Fruit fly (Drosophila melanogaster) whole organism, embryonic: ENCODE measurements around the gene cl.

ENCODE experiments used
- CG10209 ChIP-seq: fragments of 200-800 bp; sonication (Bioruptor generic); optimal IDR thresholded peaks from 3 replicates; lab custom pipeline; 2017; ENCODE audit warnings: missing biosample characterization, mild to moderate bottlenecking, missing genetic modification characterization, missing genetic modification reagents
- CG10431 ChIP-seq: fragments of 200-800 bp; sonication (Bioruptor generic); optimal IDR thresholded peaks from 3 replicates; lab custom pipeline; 2018; ENCODE audit warnings: missing biosample characterization, mild to moderate bottlenecking, missing genetic modification characterization
- CG10565 ChIP-seq: fragments of 200-800 bp; sonication (Bioruptor generic); optimal IDR thresholded peaks from 3 replicates; lab custom pipeline; 2016; ENCODE audit warnings: missing biosample characterization, mild to moderate bottlenecking, missing genetic modification characterization
- CG1233 ChIP-seq: fragments of 200-800 bp; sonication (Bioruptor generic); optimal IDR thresholded peaks from 4 replicates; lab custom pipeline; 2018; ENCODE audit warnings: missing biosample characterization, mild to moderate bottlenecking, missing genetic modification characterization
- CG12659 ChIP-seq: fragments of 200-800 bp; sonication (Bioruptor generic); optimal IDR thresholded peaks from 3 replicates; lab custom pipeline; 2017; ENCODE audit warnings: mild to moderate bottlenecking, missing biosample characterization, missing genetic modification reagents, missing genetic modification characterization
- CG14441 ChIP-seq: fragments of 200-800 bp; sonication (Bioruptor generic); IDR thresholded peaks from 2 replicates; pipeline ENCODE4 v1.3.6; 2022; ENCODE audit warnings: missing biosample characterization, missing genetic modification characterization
- CG15073 ChIP-seq: fragments of 200-800 bp; sonication (Bioruptor generic); optimal IDR thresholded peaks from 2 replicates; lab custom pipeline; 2016; ENCODE audit warnings: missing biosample characterization, missing genetic modification characterization
- CG1647 ChIP-seq: fragments of 200-800 bp; sonication (Bioruptor generic); optimal IDR thresholded peaks from 3 replicates; lab custom pipeline; 2016; ENCODE audit warnings: missing biosample characterization, missing genetic modification characterization
- CG18262 ChIP-seq: fragments of 200-800 bp; optimal IDR thresholded peaks from 3 replicates; lab custom pipeline; 2019; ENCODE audit warnings: missing biosample characterization, mild to moderate bottlenecking, missing genetic modification characterization, moderate library complexity
- CG2712 ChIP-seq: fragments of 200-800 bp; optimal IDR thresholded peaks from 3 replicates; lab custom pipeline; 2019; ENCODE audit warnings: missing biosample characterization, mild to moderate bottlenecking, missing genetic modification characterization, moderate library complexity
- CG34224 ChIP-seq: fragments of 200-800 bp; sonication (Bioruptor generic); IDR thresholded peaks from 3 replicates; pipeline ENCODE4 v1.3.6; 2022; ENCODE audit warnings: missing biosample characterization, missing genetic modification characterization; ENCODE audit not compliant: partially characterized antibody
- CG34376 ChIP-seq: fragments of 200-800 bp; sonication (Bioruptor generic); optimal IDR thresholded peaks from 2 replicates; lab custom pipeline; 2018; ENCODE audit warnings: missing biosample characterization, mild to moderate bottlenecking, missing genetic modification characterization
- CG4282 ChIP-seq: fragments of 200-800 bp; sonication (Bioruptor generic); optimal IDR thresholded peaks from 2 replicates; lab custom pipeline; 2016; ENCODE audit warnings: missing biosample characterization, missing genetic modification characterization
- CG4328 ChIP-seq: fragments of 200-800 bp; sonication (Bioruptor generic); optimal IDR thresholded peaks from 3 replicates; lab custom pipeline; 2017; ENCODE audit warnings: missing biosample characterization, missing genetic modification reagents, missing genetic modification characterization
- CG4360 ChIP-seq: fragments of 200-800 bp; sonication (Bioruptor generic); IDR thresholded peaks from 2 replicates; pipeline ENCODE4 v1.3.6; 2022; ENCODE audit warnings: missing biosample characterization, missing genetic modification characterization
- CG6654 ChIP-seq: fragments of 200-800 bp; sonication (Bioruptor generic); optimal IDR thresholded peaks from 2 replicates; lab custom pipeline; 2017; ENCODE audit warnings: missing biosample characterization, mild to moderate bottlenecking, missing genetic modification characterization
- CG7928 ChIP-seq: fragments of 200-800 bp; sonication (Bioruptor generic); optimal IDR thresholded peaks from 2 replicates; lab custom pipeline; 2017; ENCODE audit warnings: missing biosample characterization, mild to moderate bottlenecking, missing genetic modification characterization
- CG9797 ChIP-seq: fragments of 200-800 bp; sonication (Bioruptor generic); optimal IDR thresholded peaks from 3 replicates; lab custom pipeline; 2018; ENCODE audit warnings: missing biosample characterization, mild to moderate bottlenecking, missing genetic modification characterization
- CTCF ChIP-seq: fragments of 200-800 bp; sonication (Bioruptor generic); optimal IDR thresholded peaks from 2 replicates; lab custom pipeline; 2017; ENCODE audit warnings: missing biosample characterization, mild to moderate bottlenecking, missing genetic modification characterization, moderate library complexity
- GATAe ChIP-seq: fragments of 200-800 bp; sonication (Bioruptor generic); conservative IDR thresholded peaks from 2 replicates; pipeline ENCODE4 v1.3.6; 2022; ENCODE audit warnings: missing biosample characterization, missing genetic modification characterization
- Gug ChIP-seq: fragments of 200-800 bp; sonication (Bioruptor generic); IDR thresholded peaks from 4 replicates; pipeline ENCODE4 v1.3.6; 2022; ENCODE audit warnings: missing biosample characterization, missing genetic modification characterization
- Hr78 ChIP-seq, 2 experiments: fragments of 200-800 bp in 1 of 2; fragments of >200 bp in 1 of 2; sonication (Bioruptor generic) in 1 of 2; optimal IDR thresholded peaks; 2 replicates each; lab custom pipeline; 2017 to 2019; ENCODE audit warnings: missing biosample characterization in 2 of 2, missing genetic modification characterization in 2 of 2, mild to moderate bottlenecking in 1 of 2, moderate library complexity in 1 of 2
- MTF-1 ChIP-seq: fragments of 200-800 bp; sonication (Bioruptor generic); optimal IDR thresholded peaks from 2 replicates; lab custom pipeline; 2018; ENCODE audit warnings: missing biosample characterization, mild to moderate bottlenecking, missing genetic modification characterization, borderline replicate concordance
- Mrtf ChIP-seq: fragments of 200-800 bp; sonication (Bioruptor generic); IDR thresholded peaks from 3 replicates; pipeline ENCODE4 v1.3.6; 2022; ENCODE audit warnings: missing biosample characterization, missing genetic modification characterization
- NC2α ChIP-seq: fragments of 200-800 bp; sonication (Bioruptor generic); optimal IDR thresholded peaks from 2 replicates; lab custom pipeline; 2016; ENCODE audit warnings: missing biosample characterization, missing genetic modification characterization
- Neu2 ChIP-seq: fragments of 200-800 bp; sonication (Bioruptor generic); optimal IDR thresholded peaks from 3 replicates; lab custom pipeline; 2016; ENCODE audit warnings: missing biosample characterization, missing genetic modification characterization, borderline replicate concordance
- PHDP ChIP-seq: fragments of 200-800 bp; sonication (Bioruptor generic); optimal IDR thresholded peaks from 3 replicates; lab custom pipeline; 2018; ENCODE audit warnings: missing biosample characterization, mild to moderate bottlenecking, missing genetic modification characterization, moderate library complexity
- Ptx1 ChIP-seq: fragments of 200-800 bp; sonication (Bioruptor generic); IDR thresholded peaks from 2 replicates; pipeline ENCODE4 v1.3.6; 2022; ENCODE audit warnings: missing biosample characterization, missing genetic modification characterization
- ab ChIP-seq: fragments of 200-800 bp; sonication (Bioruptor generic); optimal IDR thresholded peaks from 2 replicates; lab custom pipeline; 2016; ENCODE audit warnings: missing biosample characterization, missing genetic modification characterization
- bcd ChIP-seq: fragments of 200-800 bp; sonication (Bioruptor generic); optimal IDR thresholded peaks from 2 replicates; lab custom pipeline; 2017; ENCODE audit warnings: missing biosample characterization, mild to moderate bottlenecking, missing genetic modification characterization
- cg ChIP-seq: fragments of 200-800 bp; sonication (Bioruptor generic); optimal IDR thresholded peaks from 3 replicates; lab custom pipeline; 2019; ENCODE audit warnings: missing biosample characterization, mild to moderate bottlenecking, missing genetic modification characterization, moderate library complexity
- chif ChIP-seq, 2 experiments: fragments of 200-800 bp; sonication (Bioruptor generic); optimal IDR thresholded peaks; 3 replicates each; lab custom pipeline; 2016; ENCODE audit warnings: missing biosample characterization in 2 of 2, missing genetic modification characterization in 2 of 2
- crp ChIP-seq, 2 experiments: fragments of 200-800 bp; sonication (Bioruptor generic); optimal IDR thresholded peaks; 2 replicates in 1 of 2; 3 replicates in 1 of 2; lab custom pipeline; 2017; ENCODE audit warnings: missing biosample characterization in 2 of 2, missing genetic modification characterization in 2 of 2, mild to moderate bottlenecking in 1 of 2, moderate library complexity in 1 of 2
- danr ChIP-seq: fragments of 200-800 bp; sonication (Bioruptor generic); IDR thresholded peaks from 2 replicates; pipeline ENCODE4 v1.3.6; 2022; ENCODE audit warnings: missing biosample characterization, missing genetic modification characterization
- dimm ChIP-seq: fragments of 200-800 bp; sonication (Bioruptor generic); IDR thresholded peaks from 2 replicates; pipeline ENCODE4 v1.3.6; 2022; ENCODE audit warnings: missing biosample characterization, missing genetic modification characterization
- dmrt11E ChIP-seq: fragments of 200-800 bp; sonication (Bioruptor generic); optimal IDR thresholded peaks from 3 replicates; lab custom pipeline; 2018; ENCODE audit warnings: missing biosample characterization, mild to moderate bottlenecking, missing genetic modification characterization, moderate library complexity
- en ChIP-seq: fragments of 200-800 bp; sonication (Bioruptor generic); optimal IDR thresholded peaks from 2 replicates; lab custom pipeline; 2016; ENCODE audit warnings: missing biosample characterization, missing genetic modification characterization
- fd3F ChIP-seq: fragments of 200-800 bp; sonication (Bioruptor generic); optimal IDR thresholded peaks from 2 replicates; lab custom pipeline; 2018; ENCODE audit warnings: missing biosample characterization, mild to moderate bottlenecking, missing genetic modification characterization, moderate library complexity
- grn ChIP-seq: fragments of 200-800 bp; sonication (Bioruptor generic); optimal IDR thresholded peaks from 3 replicates; lab custom pipeline; 2017; ENCODE audit warnings: missing biosample characterization, missing genetic modification characterization
- hkb ChIP-seq, 2 experiments: fragments of 200-800 bp in 1 of 2; fragments of >200 bp in 1 of 2; sonication (Bioruptor generic) in 1 of 2; IDR thresholded peaks in 1 of 2; optimal IDR thresholded peaks in 1 of 2; 2 replicates each; pipeline versions ENCODE4 v1.3.6 to Lab custom; 2017 to 2022; ENCODE audit warnings: missing biosample characterization in 1 of 2, missing genetic modification characterization in 1 of 2
- lov ChIP-seq, 2 experiments: fragments of 200-800 bp in 1 of 2; fragments of >200 bp in 1 of 2; sonication (Bioruptor generic) in 1 of 2; IDR thresholded peaks in 1 of 2; optimal IDR thresholded peaks in 1 of 2; 2 replicates in 1 of 2; 3 replicates in 1 of 2; pipeline versions ENCODE4 v1.3.6 to Lab custom; 2017 to 2022; ENCODE audit warnings: missing biosample characterization in 1 of 2, missing genetic modification characterization in 1 of 2
- ro ChIP-seq: fragments of 200-800 bp; sonication (Bioruptor generic); IDR thresholded peaks from 2 replicates; pipeline ENCODE4 v1.3.6; 2022; ENCODE audit warnings: missing biosample characterization, missing genetic modification characterization
- sr ChIP-seq: fragments of 200-800 bp; sonication (Bioruptor generic); IDR thresholded peaks from 3 replicates; pipeline ENCODE4 v1.3.6; 2022; ENCODE audit warnings: missing biosample characterization, missing genetic modification characterization
- tna ChIP-seq: fragments of 200-800 bp; sonication (Bioruptor generic); IDR thresholded peaks from 2 replicates; pipeline ENCODE4 v1.3.6; 2022; ENCODE audit warnings: missing biosample characterization, missing genetic modification characterization; ENCODE audit not compliant: partially characterized antibody
- tup ChIP-seq: fragments of 200-800 bp; sonication (Bioruptor generic); optimal IDR thresholded peaks from 2 replicates; lab custom pipeline; 2016; ENCODE audit warnings: missing biosample characterization, mild to moderate bottlenecking, missing genetic modification characterization, moderate library complexity
- vfl ChIP-seq: fragments of 200-800 bp; sonication (Bioruptor generic); optimal IDR thresholded peaks from 2 replicates; lab custom pipeline; 2016; ENCODE audit warnings: missing biosample characterization, missing genetic modification characterization
- zfh1 ChIP-seq: fragments of 200-800 bp; sonication (Bioruptor generic); IDR thresholded peaks from 3 replicates; pipeline ENCODE4 v1.3.6; 2022; ENCODE audit warnings: missing biosample characterization, missing genetic modification characterization

The cl gene

dm6 chr2L:5546518-5547287 lies 26.8 kb downstream of the cl start, which contains the start of gene Oscillin (continued):
- peak; percentile 93 for TF ChIP-seq CG18262 (tag; lab: Kevin White, UChicago)
- peak; percentile 78 for TF ChIP-seq CG14441
- peak; percentile 34 for TF ChIP-seq MTF-1
- 0 out of 2 replicates have a peak, but pooled peaks have one; percentile 7 for TF ChIP-seq danr (GFP tag; lab: Robert Waterston, UW)
- peak; percentile 75 for TF ChIP-seq cg (GFP tag; lab: Kevin White, UChicago)
- TF ChIP-seq CG9797 (GFP tag; lab: Kevin White, UChicago) = no peak
- TF ChIP-seq vfl (GFP tag; lab: Kevin White, UChicago) = no peak
- peak; percentile 75; the same call in 1 of the 3 replicates for TF ChIP-seq Mrtf (GFP tag; lab: Robert Waterston, UW)
- TF ChIP-seq dimm (GFP tag; lab: Robert Waterston, UW) = no peak
- TF ChIP-seq bcd = peak; percentile 80
- 0 out of 4 replicates have a peak, but pooled peaks have one; percentile 53 for TF ChIP-seq Gug (GFP tag; lab: Robert Waterston, UW)
- no peak for TF ChIP-seq NC2α (GFP tag; lab: Kevin White, UChicago)
- peak; percentile 74 for TF ChIP-seq fd3F (GFP tag; lab: Kevin White, UChicago)
- TF ChIP-seq CG10209 (GFP tag; lab: Kevin White, UChicago) = peak; percentile 77
- no peak for TF ChIP-seq PHDP (tag; lab: Kevin White, UChicago)
- TF ChIP-seq CG12659 (GFP tag; lab: Kevin White, UChicago) = peak; percentile 75
- peak; percentile 45 for TF ChIP-seq CG6654 (GFP tag; lab: Kevin White, UChicago)
- no peak for TF ChIP-seq CG7928
- TF ChIP-seq chif (GFP tag; optimal IDR thresholded peaks at IDR 0.05; lab: Kevin White, UChicago) = peak in 1 of 2 experiments; percentile 30
- TF ChIP-seq tna = peak; percentile 78
- no peak for TF ChIP-seq CG4282 (GFP tag; lab: Kevin White, UChicago)
- TF ChIP-seq ab (GFP tag; lab: Kevin White, UChicago) = no peak
- TF ChIP-seq dmrt11E (tag; lab: Kevin White, UChicago) = peak; percentile 71
- TF ChIP-seq CG2712 (tag; lab: Kevin White, UChicago) = peak; percentile 95
- TF ChIP-seq grn (GFP tag; lab: Kevin White, UChicago) = no peak
- TF ChIP-seq tup = no peak

dm6 chr2L:5547288-5547777 lies 27.4 kb downstream of the cl start:
- peak; percentile 75 for TF ChIP-seq CG34376 (GFP tag; lab: Kevin White, UChicago)
- TF ChIP-seq CTCF (GFP tag; lab: Kevin White, UChicago) = peak; percentile 2
- TF ChIP-seq Neu2 (GFP tag; lab: Kevin White, UChicago) = no peak
- TF ChIP-seq CG1647 (GFP tag; lab: Kevin White, UChicago) = no peak
- TF ChIP-seq en (GFP tag; lab: Kevin White, UChicago) = no peak
- peak; percentile 37 for TF ChIP-seq CG10431
- no peak for TF ChIP-seq hkb (optimal IDR thresholded peaks at IDR 0.05; lab: Kevin White, UChicago)
- TF ChIP-seq hkb (GFP tag; IDR thresholded peaks at IDR 0.05; lab: Robert Waterston, UW) = 0 out of 2 replicates have a peak, but pooled peaks have one; percentile 30
- TF ChIP-seq CG15073 = no peak
- peak; percentile 9 for TF ChIP-seq CG4328 (GFP tag; lab: Kevin White, UChicago)
- peak; percentile 46; the same call in 1 of the 2 replicates for TF ChIP-seq GATAe (GFP tag; lab: Robert Waterston, UW)
- no peak; the same call in 2 of the 3 replicates for TF ChIP-seq CG34224
- TF ChIP-seq ro (GFP tag; lab: Robert Waterston, UW) = no peak
- 0 out of 3 replicates have a peak, but pooled peaks have one; percentile 14 for TF ChIP-seq zfh1 (GFP tag; lab: Robert Waterston, UW)
- TF ChIP-seq CG4360 (GFP tag; lab: Robert Waterston, UW) = no peak
- no peak for TF ChIP-seq sr (GFP tag; lab: Robert Waterston, UW)
- peak in 1 of 2 experiments; percentile 20 for TF ChIP-seq crp (GFP tag; optimal IDR thresholded peaks at IDR 0.05; lab: Kevin White, UChicago)
- peak in 1 of 2 experiments; percentile 22 for TF ChIP-seq Hr78 (GFP tag; optimal IDR thresholded peaks at IDR 0.05; lab: Kevin White, UChicago)
- no peak for TF ChIP-seq CG10565 (GFP tag; lab: Kevin White, UChicago)
- TF ChIP-seq Ptx1 = no peak
- no peak for TF ChIP-seq lov (optimal IDR thresholded peaks at IDR 0.05; lab: Kevin White, UChicago)
- peak; percentile 23; the same call in 1 of the 3 replicates for TF ChIP-seq lov (GFP tag; IDR thresholded peaks at IDR 0.05; lab: Robert Waterston, UW)
- peak; percentile 93 for TF ChIP-seq grn (GFP tag; lab: Kevin White, UChicago)
- TF ChIP-seq CG1233 (GFP tag; lab: Kevin White, UChicago) = peak; percentile 12
